Worm (Caenorhabditis elegans) whole organism, L1 larva: ENCODE measurements around the gene nifk-1.

Source experiments
- Y116A8C.19 ChIP-seq: sonication (generic microtip); optimal IDR thresholded peaks from 2 replicates; lab custom pipeline; 2016; ENCODE audit warnings: missing compliant biosample characterization, missing genetic modification characterization, borderline replicate concordance
- ama-1 ChIP-seq: fragments of 150-350 bp; optimal IDR thresholded peaks from 2 replicates; lab custom pipeline; 2014
- blmp-1 ChIP-seq: fragments of 150-350 bp; optimal IDR thresholded peaks from 2 replicates; lab custom pipeline; 2014; ENCODE audit warnings: missing biosample characterization, missing genetic modification characterization
- ceh-8 ChIP-seq: fragments of 200-800 bp; sonication (Bioruptor generic); optimal IDR thresholded peaks from 2 replicates; lab custom pipeline; 2018; ENCODE audit warnings: mild to moderate bottlenecking, missing genetic modification characterization, moderate library complexity, missing compliant biosample characterization
- ceh-82 ChIP-seq, 3 experiments: fragments of 150-350 bp in 1 of 3; sonication (generic microtip) in 2 of 3; optimal IDR thresholded peaks; 2 replicates each; lab custom pipeline; 2014 to 2017; ENCODE audit warnings: missing biosample characterization in 3 of 3, missing genetic modification characterization in 3 of 3
- efl-1 ChIP-seq, 4 experiments: fragments of 150-350 bp; optimal IDR thresholded peaks in 3 of 4; peaks in 1 of 4; 1 replicate in 1 of 4; 2 replicates in 3 of 4; lab custom pipeline; 2014; ENCODE audit warnings: missing biosample characterization in 2 of 4, missing genetic modification characterization in 2 of 4, missing genetic modification reagents in 2 of 4
- efl-3 ChIP-seq: fragments of 200-800 bp; sonication (Bioruptor generic); optimal IDR thresholded peaks from 2 replicates; lab custom pipeline; 2018; ENCODE audit warnings: mild to moderate bottlenecking, missing genetic modification characterization, missing compliant biosample characterization
- egl-27 ChIP-seq, 2 experiments: fragments of 150-350 bp in 1 of 2; sonication (generic microtip); optimal IDR thresholded peaks; 3 replicates each; lab custom pipeline; 2017 to 2018; ENCODE audit warnings: missing biosample characterization in 2 of 2, missing genetic modification characterization in 2 of 2, missing genetic modification reagents in 2 of 2
- elt-3 ChIP-seq, 6 experiments: fragments of 150-350 bp in 1 of 6; sonication (generic microtip); optimal IDR thresholded peaks; 2 replicates each; lab custom pipeline; 2017 to 2018; ENCODE audit warnings: missing biosample characterization in 6 of 6, missing genetic modification characterization in 6 of 6, inconsistent platforms in 1 of 6
- hlh-17 ChIP-seq: fragments of 200-800 bp; sonication (Bioruptor generic); optimal IDR thresholded peaks from 2 replicates; lab custom pipeline; 2018; ENCODE audit warnings: missing genetic modification characterization, mild to moderate bottlenecking, missing compliant biosample characterization, moderate library complexity, borderline replicate concordance
- hpl-2 ChIP-seq: fragments of 150-350 bp; optimal IDR thresholded peaks from 2 replicates; lab custom pipeline; 2014; ENCODE audit warnings: missing biosample characterization, missing genetic modification reagents, missing genetic modification characterization
- irx-1 ChIP-seq: sonication (generic microtip); optimal IDR thresholded peaks from 2 replicates; lab custom pipeline; 2016; ENCODE audit warnings: missing genetic modification characterization, missing compliant biosample characterization
- lin-35 ChIP-seq, 2 experiments: fragments of 150-350 bp; optimal IDR thresholded peaks; 2 replicates each; lab custom pipeline; 2014; ENCODE audit warnings: missing biosample characterization in 2 of 2, missing genetic modification characterization in 2 of 2, missing genetic modification reagents in 2 of 2
- lin-39 ChIP-seq: fragments of 150-350 bp; optimal IDR thresholded peaks from 2 replicates; lab custom pipeline; 2014; ENCODE audit warnings: missing biosample characterization, missing genetic modification reagents, missing genetic modification characterization
- lsy-2 ChIP-seq, 2 experiments: fragments of 150-350 bp; optimal IDR thresholded peaks; 2 replicates each; lab custom pipeline; 2014; ENCODE audit warnings: missing biosample characterization in 2 of 2, missing genetic modification characterization in 2 of 2
- mdl-1 ChIP-seq, 2 experiments: fragments of 150-350 bp; optimal IDR thresholded peaks; 2 replicates each; lab custom pipeline; 2014 to 2017; ENCODE audit warnings: missing biosample characterization in 2 of 2, missing genetic modification characterization in 2 of 2, inconsistent platforms in 1 of 2
- mef-2 ChIP-seq: fragments of 150-350 bp; optimal IDR thresholded peaks from 2 replicates; lab custom pipeline; 2014; ENCODE audit warnings: missing biosample characterization, missing genetic modification characterization
- mep-1 ChIP-seq: fragments of 150-350 bp; optimal IDR thresholded peaks from 2 replicates; lab custom pipeline; 2014; ENCODE audit warnings: missing biosample characterization, missing genetic modification characterization
- nhr-12 ChIP-seq: sonication (generic microtip); optimal IDR thresholded peaks from 2 replicates; lab custom pipeline; 2017; ENCODE audit warnings: missing biosample characterization, missing genetic modification characterization
- nhr-237 ChIP-seq: fragments of 150-350 bp; optimal IDR thresholded peaks from 2 replicates; lab custom pipeline; 2014; ENCODE audit warnings: missing biosample characterization, missing genetic modification characterization
- nhr-76 ChIP-seq: sonication (generic microtip); optimal IDR thresholded peaks from 2 replicates; lab custom pipeline; 2017; ENCODE audit warnings: missing biosample characterization, missing genetic modification characterization
- nhr-85 ChIP-seq: sonication (generic microtip); peaks from one replicate; lab custom pipeline; 2016; ENCODE audit warnings: missing genetic modification characterization, inconsistent platforms, missing compliant biosample characterization
- pag-3 ChIP-seq: sonication (generic microtip); optimal IDR thresholded peaks from 2 replicates; lab custom pipeline; 2017; ENCODE audit warnings: missing genetic modification characterization, mild to moderate bottlenecking, missing compliant biosample characterization, antibody characterized with exemption, borderline replicate concordance; ENCODE audit not compliant: insufficient read depth
- rnt-1 ChIP-seq: sonication (generic microtip); optimal IDR thresholded peaks from 2 replicates; lab custom pipeline; 2016; ENCODE audit warnings: mild to moderate bottlenecking, missing genetic modification characterization, moderate library complexity, missing compliant biosample characterization
- skn-1 ChIP-seq: fragments of 150-350 bp; optimal IDR thresholded peaks from 2 replicates; lab custom pipeline; 2014; ENCODE audit warnings: missing biosample characterization, missing genetic modification characterization
- snu-23 ChIP-seq: sonication (generic microtip); optimal IDR thresholded peaks from 2 replicates; lab custom pipeline; 2016; ENCODE audit warnings: missing genetic modification characterization, missing compliant biosample characterization
- sox-4 ChIP-seq: sonication (generic microtip); optimal IDR thresholded peaks from 2 replicates; lab custom pipeline; 2016; ENCODE audit warnings: missing genetic modification characterization, missing compliant biosample characterization
- swsn-7 ChIP-seq: sonication (generic microtip); optimal IDR thresholded peaks from 2 replicates; lab custom pipeline; 2016; ENCODE audit warnings: missing genetic modification characterization, missing compliant biosample characterization
- tbx-2 ChIP-seq: sonication (generic microtip); optimal IDR thresholded peaks from 2 replicates; lab custom pipeline; 2016; ENCODE audit warnings: missing genetic modification characterization, missing compliant biosample characterization
- tlp-1 ChIP-seq: fragments of 150-350 bp; optimal IDR thresholded peaks from 2 replicates; lab custom pipeline; 2014; ENCODE audit warnings: missing biosample characterization, missing genetic modification characterization
- unc-30 ChIP-seq: sonication (generic microtip); optimal IDR thresholded peaks from 2 replicates; lab custom pipeline; 2017; ENCODE audit warnings: missing biosample characterization, missing genetic modification characterization
- zip-4 ChIP-seq: fragments of 200-800 bp; sonication (Bioruptor generic); optimal IDR thresholded peaks from 2 replicates; lab custom pipeline; 2018; ENCODE audit warnings: mild to moderate bottlenecking, missing genetic modification characterization, moderate library complexity, missing compliant biosample characterization
- ztf-11 ChIP-seq, 2 experiments: sonication (generic microtip); optimal IDR thresholded peaks; 2 replicates each; lab custom pipeline; 2016 to 2017; ENCODE audit warnings: missing genetic modification characterization in 2 of 2, missing biosample characterization in 1 of 2, missing compliant biosample characterization in 1 of 2

Gene nifk-1

ce11 chrIII:4703932-4704454, 10.9 kb upstream of the nifk-1 start, which contains the start of the genes clp-2 and mrpl-16 (continued):
- TF ChIP-seq rnt-1 (tag; lab: Kevin White, UChicago): peak; percentile 34
- no peak for TF ChIP-seq Y116A8C.19 (tag; lab: Kevin White, UChicago)
- TF ChIP-seq lsy-2 (tag; optimal IDR thresholded peaks at IDR 0.05; lab: Kevin White, UChicago): peak; percentile 54 to 74
- TF ChIP-seq blmp-1: no peak
- peak in 1 of 3 experiments; percentile 21 for TF ChIP-seq ceh-82 (tag; optimal IDR thresholded peaks at IDR 0.05; lab: Kevin White, UChicago)
- peak; percentile 4 for TF ChIP-seq irx-1 (tag; lab: Kevin White, UChicago)
- TF ChIP-seq tlp-1 (tag; lab: Kevin White, UChicago): no peak
- TF ChIP-seq lin-35 (GFP tag; optimal IDR thresholded peaks at IDR 0.05; lab: Kevin White, UChicago): peak; percentile 39 to 62
- TF ChIP-seq elt-3 (tag; optimal IDR thresholded peaks at IDR 0.05; lab: Kevin White, UChicago): no peak
- no peak for TF ChIP-seq efl-3 (GFP tag; lab: Kevin White, UChicago)
- no peak for TF ChIP-seq egl-27 (tag; optimal IDR thresholded peaks at IDR 0.05; lab: Kevin White, UChicago)
- TF ChIP-seq mep-1 (tag; lab: Kevin White, UChicago): peak; percentile 24
- no peak for TF ChIP-seq hpl-2

DNA sequence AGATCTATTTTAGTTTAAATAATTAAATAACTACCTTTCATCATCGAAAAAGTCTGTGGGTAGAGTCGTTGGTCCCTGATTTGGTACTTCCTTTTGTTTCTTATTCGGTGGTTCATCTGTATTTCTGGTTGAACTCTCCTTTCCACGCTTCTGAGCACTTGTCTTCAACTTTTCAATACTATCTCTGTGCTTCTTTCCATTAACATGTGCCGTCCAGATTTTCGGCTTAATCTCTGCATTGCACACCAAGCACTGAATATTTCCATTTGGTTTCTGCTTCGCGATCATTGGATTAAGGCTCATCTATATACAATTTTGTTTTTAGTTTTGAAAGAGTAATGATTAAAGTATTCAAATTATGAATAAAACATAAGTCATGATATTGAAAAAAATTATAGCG, 6.8 kb upstream of the nifk-1 start, which contains the start of gene sel-13:
sel-13 (minus strand) TSS at position 303 of the 400 bp plus-strand sequence.
- TF ChIP-seq hlh-17 (no peak), mef-2 (tag; lab: Kevin White, UChicago) (no peak), nhr-85 (tag; lab: Kevin White, UChicago) (no peak), efl-1 (optimal IDR thresholded peaks at IDR 0.05; lab: Kevin White, UChicago) (no peak), efl-1 (GFP tag; optimal IDR thresholded peaks at IDR 0.05 in 1 of 2; lab: Kevin White, UChicago) (no peak), lin-39 (tag; lab: Kevin White, UChicago) (no peak), nhr-237 (tag; lab: Kevin White, UChicago) (no peak), swsn-7 (tag; lab: Kevin White, UChicago) (no peak), unc-30 (tag; lab: Kevin White, UChicago) (no peak)

ce11 chrIII:4697819-4698218, 4.7 kb upstream of the nifk-1 start, which contains the start of gene dnj-18:
TSS of gene dnj-18 (plus strand) at chrIII:4698119.
- TF ChIP-seq nhr-76 (tag; lab: Kevin White, UChicago): no peak
- no peak for TF ChIP-seq zip-4 (GFP tag; lab: Kevin White, UChicago)
- TF ChIP-seq pag-3 (tag; lab: Kevin White, UChicago): no peak
- TF ChIP-seq efl-3 (GFP tag; lab: Kevin White, UChicago): no peak
- no peak for TF ChIP-seq mdl-1 (tag; optimal IDR thresholded peaks at IDR 0.05; lab: Kevin White, UChicago)

- TF ChIP-seq efl-1 (optimal IDR thresholded peaks at IDR 0.05; lab: Kevin White, UChicago) (no peak), efl-1 (GFP tag; optimal IDR thresholded peaks at IDR 0.05 in 1 of 2; lab: Kevin White, UChicago) (peak in 1 of 2 experiments; percentile 34), nhr-12 (tag; lab: Kevin White, UChicago) (no peak)
These were observed 3.8 kb upstream of the nifk-1 start for ce11 chrIII:4696903-4697302.

DNA sequence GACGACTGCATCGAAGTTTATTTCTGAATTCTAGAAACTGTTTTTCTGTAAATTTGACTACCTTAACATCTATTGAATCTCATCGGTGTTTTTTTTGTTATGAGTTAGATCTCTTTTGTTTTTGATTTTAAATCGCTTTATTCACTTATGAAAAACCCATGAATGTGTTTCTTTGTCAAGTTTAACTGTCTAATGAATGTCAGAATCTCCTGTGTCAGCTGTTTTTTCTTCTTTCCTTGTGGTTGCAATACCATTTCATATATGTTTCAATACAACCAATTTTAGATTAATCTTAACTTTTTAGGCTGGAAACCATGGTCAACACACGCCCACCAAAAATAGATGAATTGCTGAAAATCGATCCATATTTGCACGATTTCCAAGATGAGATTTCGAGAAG, 1.9 kb upstream of the nifk-1 start, which contains the start of gene T04A8.7:
T04A8.7 (plus strand) TSS at position 301 of the 400 bp plus-strand sequence.
- TF ChIP-seq ztf-11 (tag; optimal IDR thresholded peaks at IDR 0.05; lab: Kevin White, UChicago) (no peak), pag-3 (tag; lab: Kevin White, UChicago) (no peak), snu-23 (GFP tag; lab: Kevin White, UChicago) (no peak), irx-1 (tag; lab: Kevin White, UChicago) (no peak), tbx-2 (tag; lab: Kevin White, UChicago) (no peak), sox-4 (tag; lab: Kevin White, UChicago) (no peak), skn-1 (tag; lab: Kevin White, UChicago) (no peak), ceh-82 (tag; optimal IDR thresholded peaks at IDR 0.05; lab: Kevin White, UChicago) (no peak), ceh-8 (GFP tag; lab: Kevin White, UChicago) (no peak), ama-1 (lab: Kevin White, UChicago) (no peak)
